Fruit fly (Drosophila melanogaster) whole organism, embryonic: Measurements from ENCODE around the gene lute.

Source experiments
- Ada2b ChIP-seq: fragments of 200-800 bp; sonication (Bioruptor generic); IDR thresholded peaks from 2 replicates; pipeline ENCODE4 v1.3.6; 2022; ENCODE audit warnings: missing biosample characterization, missing genetic modification characterization
- Antp ChIP-seq: fragments of 200-800 bp; sonication (Bioruptor generic); optimal IDR thresholded peaks from 3 replicates; lab custom pipeline; 2016; ENCODE audit warnings: missing biosample characterization, missing genetic modification characterization
- Bgb ChIP-seq: fragments of 200-800 bp; sonication (Bioruptor generic); IDR thresholded peaks from 2 replicates; pipeline ENCODE4 v1.3.6; 2022; ENCODE audit warnings: missing biosample characterization, missing genetic modification characterization; ENCODE audit not compliant: partially characterized antibody
- CG10274 ChIP-seq: fragments of 200-800 bp; sonication (Bioruptor generic); optimal IDR thresholded peaks from 3 replicates; lab custom pipeline; 2017; ENCODE audit warnings: missing biosample characterization, mild to moderate bottlenecking, missing genetic modification characterization
- CG10431 ChIP-seq: fragments of 200-800 bp; sonication (Bioruptor generic); optimal IDR thresholded peaks from 3 replicates; lab custom pipeline; 2018; ENCODE audit warnings: missing biosample characterization, mild to moderate bottlenecking, missing genetic modification characterization
- CG12659 ChIP-seq: fragments of 200-800 bp; sonication (Bioruptor generic); optimal IDR thresholded peaks from 3 replicates; lab custom pipeline; 2017; ENCODE audit warnings: mild to moderate bottlenecking, missing biosample characterization, missing genetic modification reagents, missing genetic modification characterization
- CG12942 ChIP-seq: fragments of 200-800 bp; sonication (Bioruptor generic); optimal IDR thresholded peaks from 3 replicates; lab custom pipeline; 2016; ENCODE audit warnings: missing biosample characterization, missing genetic modification characterization
- CG15601 ChIP-seq: fragments of 200-800 bp; sonication (Bioruptor generic); optimal IDR thresholded peaks from 3 replicates; lab custom pipeline; 2019; ENCODE audit warnings: missing biosample characterization, mild to moderate bottlenecking, missing genetic modification characterization, moderate library complexity
- CG17186 ChIP-seq: fragments of 200-800 bp; sonication (Bioruptor generic); optimal IDR thresholded peaks from 3 replicates; lab custom pipeline; 2017; ENCODE audit warnings: missing biosample characterization, missing genetic modification reagents, missing genetic modification characterization
- CG17912 ChIP-seq: fragments of 200-800 bp; sonication (Bioruptor generic); optimal IDR thresholded peaks from 2 replicates; lab custom pipeline; 2018; ENCODE audit warnings: missing biosample characterization, mild to moderate bottlenecking, missing genetic modification characterization
- CG18764 ChIP-seq: fragments of 200-800 bp; sonication (Bioruptor generic); optimal IDR thresholded peaks from 3 replicates; lab custom pipeline; 2016; ENCODE audit warnings: missing biosample characterization, missing genetic modification characterization
- CG2875 ChIP-seq: fragments of 200-800 bp; sonication (Bioruptor generic); optimal IDR thresholded peaks from 2 replicates; lab custom pipeline; 2017; ENCODE audit warnings: missing biosample characterization, mild to moderate bottlenecking, missing genetic modification characterization, missing genetic modification reagents
- CG31224 ChIP-seq: fragments of 200-800 bp; sonication (Bioruptor generic); IDR thresholded peaks from 2 replicates; pipeline ENCODE4 v1.3.6; 2022; ENCODE audit warnings: missing biosample characterization, missing genetic modification characterization
- CG34224 ChIP-seq: fragments of 200-800 bp; sonication (Bioruptor generic); IDR thresholded peaks from 3 replicates; pipeline ENCODE4 v1.3.6; 2022; ENCODE audit warnings: missing biosample characterization, missing genetic modification characterization; ENCODE audit not compliant: partially characterized antibody
- CG3726 ChIP-seq: fragments of 200-800 bp; sonication (Bioruptor generic); IDR thresholded peaks from 3 replicates; pipeline ENCODE4, ENCODE4 v1.3.6; 2022; ENCODE audit warnings: missing biosample characterization, missing genetic modification characterization
- CG3838 ChIP-seq: fragments of 200-800 bp; sonication (Bioruptor generic); optimal IDR thresholded peaks from 3 replicates; lab custom pipeline; 2016; ENCODE audit warnings: missing biosample characterization, missing genetic modification characterization
- CG6175 ChIP-seq: fragments of 200-800 bp; sonication (Bioruptor generic); IDR thresholded peaks from 3 replicates; pipeline ENCODE4 v1.3.6; 2022; ENCODE audit warnings: missing biosample characterization, missing genetic modification characterization
- CG6854 ChIP-seq: fragments of 200-800 bp; sonication (Bioruptor generic); optimal IDR thresholded peaks from 3 replicates; lab custom pipeline; 2017; ENCODE audit warnings: missing biosample characterization, mild to moderate bottlenecking, missing genetic modification characterization
- CG7963 ChIP-seq: fragments of 200-800 bp; sonication (Bioruptor generic); IDR thresholded peaks from 3 replicates; pipeline ENCODE4 v1.3.6; 2022; ENCODE audit warnings: missing biosample characterization, missing genetic modification characterization; ENCODE audit not compliant: partially characterized antibody
- CG8359 ChIP-seq: fragments of 200-800 bp; sonication (Bioruptor generic); optimal IDR thresholded peaks from 2 replicates; lab custom pipeline; 2017; ENCODE audit warnings: missing biosample characterization, mild to moderate bottlenecking, missing genetic modification characterization, borderline replicate concordance
- CG9437 ChIP-seq: fragments of 200-800 bp; sonication (Bioruptor generic); optimal IDR thresholded peaks from 2 replicates; lab custom pipeline; 2018; ENCODE audit warnings: missing biosample characterization, mild to moderate bottlenecking, missing genetic modification characterization
- Dbx ChIP-seq: fragments of 200-800 bp; sonication (Bioruptor generic); IDR thresholded peaks from 3 replicates; pipeline ENCODE4 v1.3.6; 2022; ENCODE audit warnings: missing biosample characterization, missing genetic modification characterization
- Dfd ChIP-seq, 2 experiments: fragments of >200 bp; optimal IDR thresholded peaks; 2 replicates each; lab custom pipeline; 2017; ENCODE audit warnings: missing biosample characterization in 2 of 2, missing genetic modification characterization in 2 of 2
- Dip3 ChIP-seq: fragments of 200-800 bp; sonication (Bioruptor generic); optimal IDR thresholded peaks from 3 replicates; lab custom pipeline; 2016; ENCODE audit warnings: missing biosample characterization, missing genetic modification characterization
- Dp ChIP-seq: fragments of 200-800 bp; sonication (Bioruptor generic); optimal IDR thresholded peaks from 2 replicates; lab custom pipeline; 2018; ENCODE audit warnings: missing biosample characterization, mild to moderate bottlenecking, missing genetic modification characterization, moderate library complexity
- E2f1 ChIP-seq: fragments of 200-800 bp; sonication (Bioruptor generic); IDR thresholded peaks from 2 replicates; pipeline ENCODE4 v1.3.6; 2022; ENCODE audit warnings: missing biosample characterization, missing genetic modification characterization
- HHEX ChIP-seq: fragments of 200-800 bp; sonication (Bioruptor generic); optimal IDR thresholded peaks from 3 replicates; lab custom pipeline; 2017; ENCODE audit warnings: missing biosample characterization, mild to moderate bottlenecking, missing genetic modification characterization, missing genetic modification reagents
- Hr39 ChIP-seq: fragments of >200 bp; optimal IDR thresholded peaks from 2 replicates; lab custom pipeline; 2017
- Lpt ChIP-seq: fragments of >200 bp; optimal IDR thresholded peaks from 2 replicates; lab custom pipeline; 2018; ENCODE audit warnings: missing biosample characterization, missing genetic modification characterization
- Rfx ChIP-seq: fragments of 200-800 bp; sonication (Bioruptor generic); IDR thresholded peaks from 2 replicates; pipeline ENCODE4 v1.3.6; 2022; ENCODE audit warnings: missing biosample characterization, missing genetic modification characterization
- Scr ChIP-seq: fragments of 200-800 bp; sonication (Bioruptor generic); IDR thresholded peaks from 2 replicates; pipeline ENCODE4 v1.3.6; 2022; ENCODE audit warnings: missing biosample characterization, missing genetic modification characterization; ENCODE audit not compliant: partially characterized antibody
- Tbp ChIP-seq: fragments of >200 bp; optimal IDR thresholded peaks from 2 replicates; lab custom pipeline; 2018; ENCODE audit warnings: missing biosample characterization, missing genetic modification characterization
- YL-1 ChIP-seq: fragments of 200-800 bp; sonication (Bioruptor generic); optimal IDR thresholded peaks from 3 replicates; lab custom pipeline; 2017; ENCODE audit warnings: missing biosample characterization, mild to moderate bottlenecking, missing genetic modification characterization
- ap ChIP-seq: fragments of 200-800 bp; sonication (Bioruptor generic); IDR thresholded peaks from 2 replicates; pipeline ENCODE4 v1.3.6; 2022; ENCODE audit warnings: missing biosample characterization, missing genetic modification characterization
- ash1 ChIP-seq: fragments of 200-800 bp; sonication (Bioruptor generic); optimal IDR thresholded peaks from 2 replicates; lab custom pipeline; 2018; ENCODE audit warnings: missing biosample characterization, mild to moderate bottlenecking, missing genetic modification characterization
- croc ChIP-seq: fragments of 200-800 bp; sonication (Bioruptor generic); conservative IDR thresholded peaks from 3 replicates; pipeline ENCODE4 v1.3.6; 2022; ENCODE audit warnings: missing biosample characterization, missing genetic modification characterization
- dimm ChIP-seq: fragments of 200-800 bp; sonication (Bioruptor generic); IDR thresholded peaks from 2 replicates; pipeline ENCODE4 v1.3.6; 2022; ENCODE audit warnings: missing biosample characterization, missing genetic modification characterization
- disco-r ChIP-seq: fragments of 200-800 bp; sonication (Bioruptor generic); optimal IDR thresholded peaks from 2 replicates; lab custom pipeline; 2016; ENCODE audit warnings: missing biosample characterization, missing genetic modification characterization
- fd3F ChIP-seq: fragments of 200-800 bp; sonication (Bioruptor generic); optimal IDR thresholded peaks from 2 replicates; lab custom pipeline; 2018; ENCODE audit warnings: missing biosample characterization, mild to moderate bottlenecking, missing genetic modification characterization, moderate library complexity
- gcm2 ChIP-seq: fragments of 200-800 bp; sonication (Bioruptor generic); optimal IDR thresholded peaks from 2 replicates; lab custom pipeline; 2016; ENCODE audit warnings: missing biosample characterization, missing genetic modification characterization
- gro ChIP-seq: fragments of 200-800 bp; sonication (Bioruptor generic); optimal IDR thresholded peaks from 2 replicates; lab custom pipeline; 2016; ENCODE audit warnings: missing biosample characterization, missing genetic modification characterization
- nerfin-1 ChIP-seq: fragments of 200-800 bp; sonication (Bioruptor generic); optimal IDR thresholded peaks from 3 replicates; lab custom pipeline; 2019; ENCODE audit warnings: missing biosample characterization, mild to moderate bottlenecking, missing genetic modification characterization, moderate library complexity
- ranshi ChIP-seq: fragments of 200-800 bp; sonication (Bioruptor generic); IDR thresholded peaks from 2 replicates; pipeline ENCODE4 v1.3.6; 2022; ENCODE audit warnings: missing biosample characterization, missing genetic modification characterization
- repo ChIP-seq: fragments of 200-800 bp; sonication (Bioruptor generic); optimal IDR thresholded peaks from 2 replicates; lab custom pipeline; 2016; ENCODE audit warnings: missing biosample characterization, missing genetic modification characterization
- sens ChIP-seq: fragments of 200-800 bp; sonication (Bioruptor generic); peaks from one replicate; lab custom pipeline; 2016; ENCODE audit warnings: missing biosample characterization, missing genetic modification characterization
- shn ChIP-seq: fragments of 200-800 bp; sonication (Bioruptor generic); optimal IDR thresholded peaks from 3 replicates; lab custom pipeline; 2016; ENCODE audit warnings: missing biosample characterization, missing genetic modification characterization
- tin ChIP-seq: fragments of 200-800 bp; sonication (Bioruptor generic); optimal IDR thresholded peaks from 3 replicates; lab custom pipeline; 2016; ENCODE audit warnings: missing biosample characterization, missing genetic modification characterization
- trem ChIP-seq: fragments of 200-800 bp; optimal IDR thresholded peaks from 3 replicates; lab custom pipeline; 2019; ENCODE audit warnings: missing biosample characterization, mild to moderate bottlenecking, missing genetic modification characterization, moderate library complexity
- vfl ChIP-seq: fragments of 200-800 bp; sonication (Bioruptor generic); optimal IDR thresholded peaks from 2 replicates; lab custom pipeline; 2016; ENCODE audit warnings: missing biosample characterization, missing genetic modification characterization
- vvl ChIP-seq: fragments of 200-800 bp; sonication (Bioruptor generic); IDR thresholded peaks from 2 replicates; pipeline ENCODE4 v1.3.6; 2022; ENCODE audit warnings: missing biosample characterization, missing genetic modification characterization
- yki ChIP-seq: fragments of >200 bp; optimal IDR thresholded peaks from 3 replicates; lab custom pipeline; 2018
- zfh2 ChIP-seq: fragments of 200-800 bp; sonication (Bioruptor generic); optimal IDR thresholded peaks from 2 replicates; lab custom pipeline; 2016; ENCODE audit warnings: missing biosample characterization, missing genetic modification characterization

The lute gene

dm6 chr3R:17402434-17402833 is 22.7 kb downstream of the lute start, which contains the start of gene Sur-8 (continued):
- TF ChIP-seq CG8359 (peak; percentile 47), tin (GFP tag; lab: Kevin White, UChicago) (peak; percentile 78), Dip3 (peak; percentile 39), nerfin-1 (tag; lab: Kevin White, UChicago) (no peak), CG9437 (GFP tag; lab: Kevin White, UChicago) (no peak), Ada2b (GFP tag; lab: Robert Waterston, UW) (peak; percentile 69), sens (GFP tag; lab: Kevin White, UChicago) (peak; percentile 91), ranshi (GFP tag; lab: Robert Waterston, UW) (0 out of 2 replicates have a peak, but pooled peaks have one; percentile 22), CG3838 (GFP tag; lab: Kevin White, UChicago) (no peak), CG12942 (GFP tag; lab: Kevin White, UChicago) (peak; percentile 40), Hr39 (lab: Kevin White, UChicago) (no peak), CG12659 (peak; percentile 65), vvl (peak; percentile 76; the same call in 1 of the 2 replicates), trem (tag; lab: Kevin White, UChicago) (no peak), Antp (GFP tag; lab: Kevin White, UChicago) (peak; percentile 70), YL-1 (GFP tag; lab: Kevin White, UChicago) (peak; percentile 2), CG6854 (peak; percentile 1), CG17186 (peak; percentile 48), CG18764 (peak; percentile 27), CG7963 (GFP tag; lab: Robert Waterston, UW) (no peak), Dbx (GFP tag; lab: Robert Waterston, UW) (peak; percentile 84), CG2875 (GFP tag; lab: Kevin White, UChicago) (peak; percentile 53), shn (GFP tag; lab: Kevin White, UChicago) (peak; percentile 63), fd3F (GFP tag; lab: Kevin White, UChicago) (peak; percentile 29), CG6175 (GFP tag; lab: Robert Waterston, UW) (peak; percentile 51; the same call in 2 of the 3 replicates), dimm (GFP tag; lab: Robert Waterston, UW) (no peak), Dp (no peak), vfl (GFP tag; lab: Kevin White, UChicago) (no peak), ash1 (GFP tag; lab: Kevin White, UChicago) (no peak), Scr (GFP tag; lab: Robert Waterston, UW) (peak; percentile 21; the same call in 1 of the 2 replicates), Tbp (GFP tag; lab: Kevin White, UChicago) (no peak), disco-r (GFP tag; lab: Kevin White, UChicago) (peak; percentile 17), CG31224 (GFP tag; lab: Robert Waterston, UW) (peak; percentile 47; the same call in 1 of the 2 replicates), croc (peak; percentile 26; the same call in 1 of the 3 replicates), CG34224 (GFP tag; lab: Robert Waterston, UW) (no peak), CG17912 (GFP tag; lab: Kevin White, UChicago) (peak; percentile 61), HHEX (GFP tag; lab: Kevin White, UChicago) (peak; percentile 71), yki (lab: Kevin White, UChicago) (no peak), gcm2 (GFP tag; lab: Kevin White, UChicago) (no peak), Dfd (GFP tag; optimal IDR thresholded peaks at IDR 0.05; lab: Kevin White, UChicago) (no peak), gro (GFP tag; lab: Kevin White, UChicago) (no peak), Rfx (peak; percentile 92), ap (GFP tag; lab: Robert Waterston, UW) (peak; percentile 37; the same call in 1 of the 2 replicates), CG10274 (GFP tag; lab: Kevin White, UChicago) (peak; percentile 45), Lpt (GFP tag; lab: Kevin White, UChicago) (no peak), Bgb (GFP tag; lab: Robert Waterston, UW) (peak; percentile 46; the same call in 1 of the 2 replicates), repo (GFP tag; lab: Kevin White, UChicago) (peak; percentile 25), zfh2 (GFP tag; lab: Kevin White, UChicago) (peak; percentile 13), CG3726 (GFP tag; lab: Robert Waterston, UW) (peak; percentile 56; the same call in 2 of the 3 replicates), CG10431 (peak; percentile 39), E2f1 (GFP tag; lab: Robert Waterston, UW) (peak; percentile 68), CG15601 (no peak)
